Worm (Caenorhabditis elegans) whole organism, midembryonic: ENCODE results near the gene F10D2.10.

Experiments used
- T22C8.4 ChIP-seq: fragments of 200-800 bp; sonication (Bioruptor generic); IDR thresholded peaks from 2 replicates; pipeline ENCODE4 v1.3.6; 2022; ENCODE audit warnings: missing genetic modification characterization, missing compliant biosample characterization
- flt-1 ChIP-seq: fragments of 200-800 bp; sonication (Bioruptor generic); IDR thresholded peaks from 2 replicates; pipeline ENCODE4 v1.3.6; 2022; ENCODE audit warnings: missing genetic modification characterization, missing compliant biosample characterization
- klf-2 ChIP-seq: fragments of 200-800 bp; sonication (Bioruptor generic); conservative IDR thresholded peaks from 2 replicates; pipeline ENCODE4 v1.3.6; 2022; ENCODE audit warnings: missing genetic modification reagents, missing genetic modification characterization, missing compliant biosample characterization
- med-1 ChIP-seq: sonication (generic microtip); optimal IDR thresholded peaks from 2 replicates; lab custom pipeline; 2017; ENCODE audit warnings: missing genetic modification characterization, mild to moderate bottlenecking, missing compliant biosample characterization, antibody characterized with exemption, missing genetic modification reagents; ENCODE audit not compliant: insufficient read depth
- ref-1 ChIP-seq: fragments of 200-800 bp; sonication (Bioruptor generic); conservative IDR thresholded peaks from 2 replicates; pipeline ENCODE4 v1.3.6; 2022; ENCODE audit warnings: missing genetic modification reagents, missing genetic modification characterization, missing compliant biosample characterization
- tab-1 ChIP-seq: fragments of 200-800 bp; sonication (Bioruptor generic); IDR thresholded peaks from 2 replicates; pipeline ENCODE4 v1.3.6; 2022; ENCODE audit warnings: missing genetic modification characterization, missing compliant biosample characterization
- ztf-29 ChIP-seq: fragments of 200-800 bp; sonication (Bioruptor generic); IDR thresholded peaks from 2 replicates; pipeline ENCODE4 v1.3.6; 2022; ENCODE audit warnings: missing genetic modification reagents, missing genetic modification characterization, missing compliant biosample characterization

- no peak for TF ChIP-seq ref-1 (GFP tag; lab: Robert Waterston, UW)
- no peak for TF ChIP-seq klf-2 (GFP tag; lab: Robert Waterston, UW)
- no peak for TF ChIP-seq tab-1
- TF ChIP-seq ztf-29, result no peak
- TF ChIP-seq flt-1 (GFP tag; lab: Robert Waterston, UW), result peak; percentile 72
- TF ChIP-seq med-1 (GFP tag; lab: Kevin White, UChicago), result no peak
- no peak for TF ChIP-seq T22C8.4
Measured at ce11 chrV:7196498-7196966, 40.6 kb upstream of the F10D2.10 start, which contains the start of gene F09G2.2.
